Fruit fly (Drosophila melanogaster) whole organism, embryonic: Measurements from ENCODE around the gene CG18473.

Experiments
- CG10209 ChIP-seq: fragments of 200-800 bp; sonication (Bioruptor generic); optimal IDR thresholded peaks from 3 replicates; lab custom pipeline; 2017; ENCODE audit warnings: missing biosample characterization, mild to moderate bottlenecking, missing genetic modification characterization, missing genetic modification reagents
- CG10543 ChIP-seq: fragments of 200-800 bp; sonication (Bioruptor generic); optimal IDR thresholded peaks from 3 replicates; lab custom pipeline; 2017; ENCODE audit warnings: missing biosample characterization, mild to moderate bottlenecking, missing genetic modification characterization, moderate library complexity
- CG12391 ChIP-seq: fragments of 200-800 bp; sonication (Bioruptor generic); optimal IDR thresholded peaks from 3 replicates; lab custom pipeline; 2018; ENCODE audit warnings: missing biosample characterization, mild to moderate bottlenecking, missing genetic modification characterization, moderate library complexity
- CG12942 ChIP-seq: fragments of 200-800 bp; sonication (Bioruptor generic); optimal IDR thresholded peaks from 3 replicates; lab custom pipeline; 2016; ENCODE audit warnings: missing biosample characterization, missing genetic modification characterization
- CG14441 ChIP-seq: fragments of 200-800 bp; sonication (Bioruptor generic); IDR thresholded peaks from 2 replicates; pipeline ENCODE4 v1.3.6; 2022; ENCODE audit warnings: missing biosample characterization, missing genetic modification characterization
- CG2116 ChIP-seq: fragments of 200-800 bp; sonication (Bioruptor generic); optimal IDR thresholded peaks from 3 replicates; lab custom pipeline; 2018; ENCODE audit warnings: missing biosample characterization, mild to moderate bottlenecking, missing genetic modification characterization
- CG2202 ChIP-seq: fragments of 200-800 bp; sonication (Bioruptor generic); optimal IDR thresholded peaks from 2 replicates; lab custom pipeline; 2018; ENCODE audit warnings: missing biosample characterization, mild to moderate bottlenecking, missing genetic modification characterization
- CG4820 ChIP-seq: fragments of 200-800 bp; sonication (Bioruptor generic); optimal IDR thresholded peaks from 3 replicates; lab custom pipeline; 2016; ENCODE audit warnings: missing biosample characterization, missing genetic modification characterization
- CG7963 ChIP-seq: fragments of 200-800 bp; sonication (Bioruptor generic); IDR thresholded peaks from 3 replicates; pipeline ENCODE4 v1.3.6; 2022; ENCODE audit warnings: missing biosample characterization, missing genetic modification characterization; ENCODE audit not compliant: partially characterized antibody
- D19B ChIP-seq: fragments of 200-800 bp; sonication (Bioruptor generic); optimal IDR thresholded peaks from 2 replicates; lab custom pipeline; 2017; ENCODE audit warnings: missing biosample characterization, mild to moderate bottlenecking, missing genetic modification characterization
- Gsc ChIP-seq: fragments of 200-800 bp; sonication (Bioruptor generic); IDR thresholded peaks from 2 replicates; pipeline ENCODE4 v1.3.6; 2022; ENCODE audit warnings: missing biosample characterization, missing genetic modification characterization
- HmgZ ChIP-seq: fragments of 200-800 bp; sonication (Bioruptor generic); optimal IDR thresholded peaks from 2 replicates; lab custom pipeline; 2018; ENCODE audit warnings: missing biosample characterization, mild to moderate bottlenecking, missing genetic modification characterization
- Jarid2 ChIP-seq: fragments of 200-800 bp; sonication (Bioruptor generic); optimal IDR thresholded peaks from 3 replicates; lab custom pipeline; 2017; ENCODE audit warnings: mild to moderate bottlenecking, missing biosample characterization, missing genetic modification reagents, missing genetic modification characterization
- Kr ChIP-seq: fragments of 200-800 bp; sonication (Bioruptor generic); optimal IDR thresholded peaks from 2 replicates; lab custom pipeline; 2017; ENCODE audit warnings: missing biosample characterization, mild to moderate bottlenecking, missing genetic modification characterization
- Neu2 ChIP-seq: fragments of 200-800 bp; sonication (Bioruptor generic); optimal IDR thresholded peaks from 3 replicates; lab custom pipeline; 2016; ENCODE audit warnings: missing biosample characterization, missing genetic modification characterization, borderline replicate concordance
- Ravus ChIP-seq: fragments of 200-800 bp; sonication (Bioruptor generic); IDR thresholded peaks from 2 replicates; pipeline ENCODE4 v1.3.6; 2022; ENCODE audit warnings: missing biosample characterization, missing genetic modification characterization
- Tbp ChIP-seq: fragments of >200 bp; optimal IDR thresholded peaks from 2 replicates; lab custom pipeline; 2018; ENCODE audit warnings: missing biosample characterization, missing genetic modification characterization
- Trl ChIP-seq, 3 experiments: fragments of >200 bp in 2 of 3; fragments of 200-800 bp in 1 of 3; sonication (Bioruptor generic) in 1 of 3; optimal IDR thresholded peaks; 2 replicates in 1 of 3; 3 replicates in 2 of 3; lab custom pipeline; 2016 to 2017; ENCODE audit warnings: missing biosample characterization in 1 of 3, missing genetic modification characterization in 1 of 3
- YL-1 ChIP-seq: fragments of 200-800 bp; sonication (Bioruptor generic); optimal IDR thresholded peaks from 3 replicates; lab custom pipeline; 2017; ENCODE audit warnings: missing biosample characterization, mild to moderate bottlenecking, missing genetic modification characterization
- ato ChIP-seq: fragments of 200-800 bp; sonication (Bioruptor generic); IDR thresholded peaks from 2 replicates; pipeline ENCODE4 v1.3.6; 2022; ENCODE audit warnings: missing biosample characterization, missing genetic modification characterization; ENCODE audit not compliant: partially characterized antibody
- crp ChIP-seq, 2 experiments: fragments of 200-800 bp; sonication (Bioruptor generic); optimal IDR thresholded peaks; 2 replicates in 1 of 2; 3 replicates in 1 of 2; lab custom pipeline; 2017; ENCODE audit warnings: missing biosample characterization in 2 of 2, missing genetic modification characterization in 2 of 2, mild to moderate bottlenecking in 1 of 2, moderate library complexity in 1 of 2
- dan ChIP-seq: fragments of 200-800 bp; sonication (Bioruptor generic); IDR thresholded peaks from 2 replicates; pipeline ENCODE4 v1.3.6; 2022; ENCODE audit warnings: missing biosample characterization, missing genetic modification characterization
- fd102C ChIP-seq: fragments of 200-800 bp; sonication (Bioruptor generic); optimal IDR thresholded peaks from 2 replicates; lab custom pipeline; 2018; ENCODE audit warnings: missing biosample characterization, mild to moderate bottlenecking, missing genetic modification characterization, moderate library complexity
- ftz-f1 ChIP-seq: fragments of 200-800 bp; sonication (Bioruptor generic); optimal IDR thresholded peaks from 2 replicates; lab custom pipeline; 2016; ENCODE audit warnings: missing biosample characterization, missing genetic modification characterization
- gcm2 ChIP-seq: fragments of 200-800 bp; sonication (Bioruptor generic); optimal IDR thresholded peaks from 2 replicates; lab custom pipeline; 2016; ENCODE audit warnings: missing biosample characterization, missing genetic modification characterization
- grn ChIP-seq: fragments of 200-800 bp; sonication (Bioruptor generic); optimal IDR thresholded peaks from 3 replicates; lab custom pipeline; 2017; ENCODE audit warnings: missing biosample characterization, missing genetic modification characterization
- gt ChIP-seq: fragments of 200-800 bp; sonication (Bioruptor generic); IDR thresholded peaks from 2 replicates; pipeline ENCODE4 v1.3.6; 2022; ENCODE audit warnings: missing biosample characterization, missing genetic modification characterization
- h ChIP-seq: fragments of >200 bp; optimal IDR thresholded peaks from 2 replicates; lab custom pipeline; 2017
- ind ChIP-seq: fragments of 200-800 bp; sonication (Bioruptor generic); optimal IDR thresholded peaks from 3 replicates; lab custom pipeline; 2016; ENCODE audit warnings: missing biosample characterization, missing genetic modification characterization
- jigr1 ChIP-seq: fragments of 200-800 bp; sonication (Bioruptor generic); IDR thresholded peaks from 3 replicates; pipeline ENCODE4 v1.3.6; 2022; ENCODE audit warnings: missing biosample characterization, missing genetic modification characterization
- kni ChIP-seq: fragments of 200-800 bp; sonication (Bioruptor generic); optimal IDR thresholded peaks from 3 replicates; lab custom pipeline; 2017; ENCODE audit warnings: mild to moderate bottlenecking, missing biosample characterization, missing genetic modification reagents, missing genetic modification characterization
- knrl ChIP-seq: fragments of 200-800 bp; sonication (Bioruptor generic); IDR thresholded peaks from 3 replicates; pipeline ENCODE4 v1.3.6; 2022; ENCODE audit warnings: missing biosample characterization, missing genetic modification characterization; ENCODE audit not compliant: partially characterized antibody
- lov ChIP-seq, 2 experiments: fragments of 200-800 bp in 1 of 2; fragments of >200 bp in 1 of 2; sonication (Bioruptor generic) in 1 of 2; IDR thresholded peaks in 1 of 2; optimal IDR thresholded peaks in 1 of 2; 2 replicates in 1 of 2; 3 replicates in 1 of 2; pipeline versions ENCODE4 v1.3.6 to Lab custom; 2017 to 2022; ENCODE audit warnings: missing biosample characterization in 1 of 2, missing genetic modification characterization in 1 of 2
- mam ChIP-seq: fragments of 200-800 bp; sonication (Bioruptor generic); optimal IDR thresholded peaks from 3 replicates; lab custom pipeline; 2016; ENCODE audit warnings: missing biosample characterization, missing genetic modification characterization
- nau ChIP-seq: fragments of 200-800 bp; sonication (Bioruptor generic); optimal IDR thresholded peaks from 3 replicates; lab custom pipeline; 2017; ENCODE audit warnings: missing biosample characterization, mild to moderate bottlenecking, missing genetic modification characterization, missing genetic modification reagents
- pita ChIP-seq: fragments of 200-800 bp; sonication (Bioruptor generic); optimal IDR thresholded peaks from 2 replicates; lab custom pipeline; 2017; ENCODE audit warnings: missing biosample characterization, mild to moderate bottlenecking, missing genetic modification characterization
- ranshi ChIP-seq: fragments of 200-800 bp; sonication (Bioruptor generic); IDR thresholded peaks from 2 replicates; pipeline ENCODE4 v1.3.6; 2022; ENCODE audit warnings: missing biosample characterization, missing genetic modification characterization
- salm ChIP-seq: fragments of 200-800 bp; sonication (Bioruptor generic); optimal IDR thresholded peaks from 2 replicates; lab custom pipeline; 2018; ENCODE audit warnings: missing biosample characterization, mild to moderate bottlenecking, missing genetic modification characterization
- sna ChIP-seq: fragments of 200-800 bp; sonication (Bioruptor generic); IDR thresholded peaks from 2 replicates; pipeline ENCODE4 v1.3.6; 2022; ENCODE audit warnings: missing biosample characterization, missing genetic modification characterization; ENCODE audit not compliant: partially characterized antibody
- tin ChIP-seq: fragments of 200-800 bp; sonication (Bioruptor generic); optimal IDR thresholded peaks from 3 replicates; lab custom pipeline; 2016; ENCODE audit warnings: missing biosample characterization, missing genetic modification characterization
- trem ChIP-seq: fragments of 200-800 bp; optimal IDR thresholded peaks from 3 replicates; lab custom pipeline; 2019; ENCODE audit warnings: missing biosample characterization, mild to moderate bottlenecking, missing genetic modification characterization, moderate library complexity
- tx ChIP-seq: fragments of 200-800 bp; sonication (Bioruptor generic); optimal IDR thresholded peaks from 2 replicates; lab custom pipeline; 2016; ENCODE audit warnings: missing biosample characterization, missing genetic modification characterization
- z ChIP-seq: fragments of 200-800 bp; sonication (Bioruptor generic); IDR thresholded peaks from 3 replicates; pipeline ENCODE4 v1.3.6; 2022; ENCODE audit warnings: missing biosample characterization, missing genetic modification characterization
- zen2 ChIP-seq: fragments of 200-800 bp; sonication (Bioruptor generic); IDR thresholded peaks from 3 replicates; pipeline ENCODE4 v1.3.6; 2022; ENCODE audit warnings: missing biosample characterization, missing genetic modification characterization; ENCODE audit not compliant: partially characterized antibody
- zfh1 ChIP-seq: fragments of 200-800 bp; sonication (Bioruptor generic); IDR thresholded peaks from 3 replicates; pipeline ENCODE4 v1.3.6; 2022; ENCODE audit warnings: missing biosample characterization, missing genetic modification characterization

CG18473 gene

DNA sequence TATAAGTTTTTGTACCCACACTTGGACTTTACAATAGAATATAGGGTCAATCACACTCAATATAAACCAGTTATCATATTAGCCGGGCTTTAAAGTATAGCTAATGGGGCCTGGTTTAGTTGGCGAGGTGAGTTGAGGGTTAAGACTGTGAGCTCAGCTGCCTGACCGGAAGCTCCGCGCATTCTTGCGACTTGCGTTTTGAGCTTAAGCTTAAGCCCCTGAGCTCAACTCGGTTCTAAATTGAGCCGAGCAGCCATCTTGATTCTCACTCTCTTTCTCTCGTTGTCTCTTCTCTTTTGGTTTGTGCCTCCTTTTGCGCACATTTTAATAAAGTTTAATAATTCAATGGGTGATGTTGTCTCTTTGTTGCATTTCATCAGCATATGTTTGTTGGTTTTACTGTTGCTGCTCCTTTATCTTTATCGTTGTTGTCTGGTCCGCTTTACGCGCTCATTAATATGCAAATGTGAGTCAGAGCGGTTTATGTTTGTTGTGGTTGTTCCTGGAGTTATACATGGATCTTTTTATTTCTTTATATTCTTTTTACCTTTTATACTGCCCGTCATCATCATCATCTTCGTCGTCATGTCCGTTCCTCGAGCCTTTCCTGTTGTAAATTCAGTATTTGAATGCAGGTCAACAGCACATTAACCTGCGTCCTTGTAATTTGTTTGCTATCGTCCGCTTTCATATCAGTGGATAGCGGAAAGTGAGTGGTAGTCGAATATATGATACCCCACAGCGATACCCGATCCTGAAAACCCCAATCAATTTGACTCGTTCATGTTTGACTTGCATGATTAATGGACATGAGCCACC is 12.3 kb upstream of the CG18473 start (continued):
- peak; percentile 52 for TF ChIP-seq kni (GFP tag; lab: Kevin White, UChicago)
- no peak for TF ChIP-seq dan (GFP tag; lab: Robert Waterston, UW)
- TF ChIP-seq CG14441 (GFP tag; lab: Robert Waterston, UW) = no peak
- TF ChIP-seq Kr (GFP tag; lab: Kevin White, UChicago) = no peak
- no peak for TF ChIP-seq pita (GFP tag; lab: Kevin White, UChicago)
- TF ChIP-seq zfh1 (GFP tag; lab: Robert Waterston, UW) = no peak
- TF ChIP-seq grn (GFP tag; lab: Kevin White, UChicago) = no peak
- peak; percentile 44 for TF ChIP-seq D19B (GFP tag; lab: Kevin White, UChicago)
- TF ChIP-seq nau (GFP tag; lab: Kevin White, UChicago) = no peak
- no peak for TF ChIP-seq lov (optimal IDR thresholded peaks at IDR 0.05; lab: Kevin White, UChicago)
- TF ChIP-seq lov (GFP tag; IDR thresholded peaks at IDR 0.05; lab: Robert Waterston, UW) = no peak
- no peak for TF ChIP-seq Jarid2
- no peak for TF ChIP-seq Ravus
- no peak for TF ChIP-seq ftz-f1 (GFP tag; lab: Kevin White, UChicago)
- no peak for TF ChIP-seq gt
- no peak for TF ChIP-seq knrl (GFP tag; lab: Robert Waterston, UW)
- TF ChIP-seq fd102C = no peak
- peak; percentile 84 for TF ChIP-seq z (GFP tag; lab: Robert Waterston, UW)
- TF ChIP-seq, all 482 proteins: peak for 15

DNA sequence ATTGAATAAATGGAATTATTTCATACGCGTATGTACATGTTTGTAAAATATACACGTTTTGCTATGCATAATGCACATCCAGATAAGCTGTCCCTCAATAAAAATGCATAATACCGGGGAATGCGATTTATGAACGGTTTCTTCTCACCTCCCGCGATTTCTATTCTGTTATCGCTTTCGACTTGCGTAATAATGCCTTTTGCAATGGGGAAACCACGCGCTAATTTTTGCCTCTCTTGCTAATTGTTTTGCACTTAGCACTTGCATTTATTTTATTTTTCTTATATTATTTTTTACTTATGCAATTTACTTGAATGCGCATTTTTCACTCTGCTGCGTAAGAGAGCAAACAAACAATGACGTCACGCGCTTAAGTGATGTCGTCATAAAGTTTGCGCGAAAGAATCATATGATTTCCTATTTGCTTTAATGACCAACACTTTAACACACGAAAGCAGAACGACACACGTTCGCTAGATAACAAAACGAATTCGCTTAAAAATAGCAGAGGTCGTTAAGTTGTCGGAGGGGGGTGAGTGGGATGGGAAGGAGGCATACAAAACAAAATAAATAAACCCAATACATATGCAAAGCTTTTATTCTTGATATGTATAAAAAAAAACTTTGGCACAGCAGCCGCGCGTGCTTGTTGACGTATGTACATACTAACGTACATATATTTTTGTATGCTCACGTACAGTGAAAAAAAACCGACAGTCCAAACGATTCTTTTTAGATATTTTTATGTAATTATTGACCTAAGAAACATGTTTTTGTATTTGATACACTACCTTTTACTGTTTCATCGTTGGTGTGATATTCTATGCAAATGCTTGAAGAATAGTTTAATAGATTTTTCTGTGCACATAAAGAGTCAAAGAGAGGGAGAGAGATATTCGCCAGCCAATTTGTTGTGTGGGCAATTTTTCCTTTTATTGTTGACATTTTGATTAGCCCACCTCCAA is 11.4 kb upstream of the CG18473 start:
- TF ChIP-seq CG12391 (tag; lab: Kevin White, UChicago) = peak; percentile 59
- no peak for TF ChIP-seq CG7963
- TF ChIP-seq ranshi = no peak
- TF ChIP-seq CG2116 (GFP tag; lab: Kevin White, UChicago) = peak; percentile 25
- TF ChIP-seq gcm2 (GFP tag; lab: Kevin White, UChicago) = peak; percentile 33
- no peak for TF ChIP-seq jigr1 (GFP tag; lab: Robert Waterston, UW)
- no peak for TF ChIP-seq Gsc
- no peak for TF ChIP-seq zen2 (GFP tag; lab: Robert Waterston, UW)
- peak; percentile 64 for TF ChIP-seq ind (GFP tag; lab: Kevin White, UChicago)
- TF ChIP-seq Neu2 (GFP tag; lab: Kevin White, UChicago) = no peak
- peak; percentile 59 for TF ChIP-seq HmgZ
- TF ChIP-seq tx (GFP tag; lab: Kevin White, UChicago) = peak; percentile 70
- no peak for TF ChIP-seq YL-1 (GFP tag; lab: Kevin White, UChicago)
- peak; percentile 26 for TF ChIP-seq CG4820 (GFP tag; lab: Kevin White, UChicago)
- TF ChIP-seq sna = no peak
- no peak for TF ChIP-seq h (lab: Kevin White, UChicago)
- TF ChIP-seq trem = no peak
- peak; percentile 91 for TF ChIP-seq CG10543 (GFP tag; lab: Kevin White, UChicago)
- TF ChIP-seq CG10209 (GFP tag; lab: Kevin White, UChicago) = peak; percentile 74
- TF ChIP-seq CG2202 (tag; lab: Kevin White, UChicago) = no peak
- TF ChIP-seq ato (GFP tag; lab: Robert Waterston, UW) = no peak
- no peak for TF ChIP-seq salm (tag; lab: Kevin White, UChicago)
- TF ChIP-seq Trl (optimal IDR thresholded peaks at IDR 0.05; lab: Kevin White, UChicago) = no peak
- peak; percentile 8 for TF ChIP-seq Trl (GFP tag; optimal IDR thresholded peaks at IDR 0.05; lab: Kevin White, UChicago)
- no peak for TF ChIP-seq Tbp (GFP tag; lab: Kevin White, UChicago)
- peak; percentile 37 for TF ChIP-seq tin (GFP tag; lab: Kevin White, UChicago)
- TF ChIP-seq mam (GFP tag; lab: Kevin White, UChicago) = peak; percentile 70
- peak; percentile 32 for TF ChIP-seq CG12942 (GFP tag; lab: Kevin White, UChicago)
- TF ChIP-seq crp (GFP tag; optimal IDR thresholded peaks at IDR 0.05; lab: Kevin White, UChicago) = no peak
